Fruit fly (Drosophila melanogaster): Measurements from ENCODE around the gene Wnt6.
A peak's percentile ranks its signal among the peaks of the same experiment; 100 is the strongest.

Wnt6 gene

DNA sequence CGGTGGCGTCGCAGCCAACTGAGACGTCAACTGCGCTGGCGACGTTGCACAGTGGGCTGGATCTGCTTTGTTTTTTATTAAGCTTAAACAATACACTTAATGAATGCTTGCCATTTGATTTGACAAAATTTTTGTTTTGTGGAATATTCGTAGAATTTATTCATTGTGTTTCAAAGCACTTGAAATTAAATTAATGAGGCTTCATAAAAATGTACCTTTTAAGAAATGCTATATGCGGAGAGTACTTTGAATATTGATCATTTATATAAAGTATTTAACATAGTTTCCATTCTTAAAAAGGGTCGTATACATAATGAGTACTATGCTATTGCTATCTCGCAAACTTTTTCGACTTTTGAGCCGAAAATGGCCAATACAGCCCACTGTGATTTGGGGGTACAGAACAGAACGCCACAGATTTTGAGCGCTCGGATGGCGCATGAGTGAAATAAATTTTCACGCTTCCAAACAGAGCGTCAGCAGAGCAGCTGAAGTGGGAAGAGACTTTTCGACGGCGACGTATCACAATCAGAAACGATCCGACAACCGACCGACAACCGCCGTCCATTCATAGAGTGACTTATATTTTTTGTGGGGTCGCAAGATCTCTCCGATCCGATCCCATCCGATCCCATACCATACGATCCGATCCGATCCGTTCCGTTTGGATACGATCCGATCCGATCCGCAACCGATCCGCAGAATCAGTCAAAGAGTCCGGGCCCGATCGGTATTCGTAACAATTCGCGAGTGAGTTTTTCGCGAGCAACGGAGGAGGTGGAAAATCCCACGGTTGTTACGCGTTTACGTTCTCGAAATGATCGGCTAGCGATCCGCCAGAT lies at the start of gene Wnt6:
Gene Wnt6 (plus strand): TSS at position 531 of the 842 bp plus-strand sequence.
- TF ChIP-seq Ets21C (GFP tag; optimal IDR thresholded peaks at IDR 0.05) (no peak), Eip93F (GFP tag; optimal IDR thresholded peaks at IDR 0.05) (no peak), svp (GFP tag) (peak; percentile 85), CG11762 (GFP tag; optimal IDR thresholded peaks at IDR 0.05; ENCODE audit: insufficient read depth) (no peak), pdm3 (GFP tag; optimal IDR thresholded peaks at IDR 0.05) (peak; percentile 29), Sox102F (GFP tag; optimal IDR thresholded peaks at IDR 0.05) (peak; percentile 36), Eip75B (GFP tag; optimal IDR thresholded peaks at IDR 0.05) (no peak), CG10631 (GFP tag; optimal IDR thresholded peaks at IDR 0.05) (peak; percentile 40), CG3032 (tag; optimal IDR thresholded peaks at IDR 0.05) (no peak), acj6 (GFP tag; optimal IDR thresholded peaks at IDR 0.05) (peak; percentile 21), CG10669 (GFP tag; optimal IDR thresholded peaks at IDR 0.05) (no peak), Sox15 (GFP tag; optimal IDR thresholded peaks at IDR 0.05) (peak; percentile 17), achi (GFP tag; optimal IDR thresholded peaks at IDR 0.05) (peak; percentile 33), CG31627 (GFP tag; optimal IDR thresholded peaks at IDR 0.05) (peak; percentile 35), OdsH (GFP tag; optimal IDR thresholded peaks at IDR 0.05) (peak; percentile 58), Sox14 (GFP tag; optimal IDR thresholded peaks at IDR 0.05) (peak; percentile 23), dac (GFP tag; optimal IDR thresholded peaks at IDR 0.05) (no peak), Hr38 (GFP tag; optimal IDR thresholded peaks at IDR 0.05) (no peak), cyc (GFP tag; optimal IDR thresholded peaks at IDR 0.05) (peak; percentile 5), vri (GFP tag; optimal IDR thresholded peaks at IDR 0.05) (no peak), Met (GFP tag; optimal IDR thresholded peaks at IDR 0.05) (peak; percentile 21), Ets96B (tag; optimal IDR thresholded peaks at IDR 0.05) (peak; percentile 29), CG3919 (GFP tag; optimal IDR thresholded peaks at IDR 0.05) (no peak), CG4318 (GFP tag; optimal IDR thresholded peaks at IDR 0.05) (peak; percentile 32), fd59A (GFP tag; optimal IDR thresholded peaks at IDR 0.05) (peak; percentile 4), CG6163 (GFP tag; IDR thresholded peaks at IDR 0.05) (0 out of 3 replicates have a peak, but pooled peaks have one; percentile 7), CG11294 (GFP tag; IDR thresholded peaks at IDR 0.05) (no peak), Blimp-1 (GFP tag; optimal IDR thresholded peaks at IDR 0.05) (no peak), CG34406 (GFP tag; optimal IDR thresholded peaks at IDR 0.05) (peak; percentile 17), esn (GFP tag; optimal IDR thresholded peaks at IDR 0.05) (peak; percentile 67), net (GFP tag; optimal IDR thresholded peaks at IDR 0.05) (peak; percentile 39), CG11902 (GFP tag; optimal IDR thresholded peaks at IDR 0.05) (no peak), CG32006 (GFP tag; optimal IDR thresholded peaks at IDR 0.05) (peak; percentile 49), fkh (GFP tag; optimal IDR thresholded peaks at IDR 0.05) (no peak), lz (GFP tag; optimal IDR thresholded peaks at IDR 0.05) (peak; percentile 53), Lpt (GFP tag; optimal IDR thresholded peaks at IDR 0.05) (no peak), CG8319 (GFP tag; optimal IDR thresholded peaks at IDR 0.05) (no peak), dsx (GFP tag; optimal IDR thresholded peaks at IDR 0.05; ENCODE audit: poor library complexity, severe bottlenecking) (no peak), topi (GFP tag; optimal IDR thresholded peaks at IDR 0.05) (peak; percentile 12), Eip78C (GFP tag) (peak; percentile 81), Hr39 (GFP tag; optimal IDR thresholded peaks at IDR 0.05) (peak; percentile 52), Hr4 (GFP tag; optimal IDR thresholded peaks at IDR 0.05) (no peak), Gug (GFP tag; IDR thresholded peaks at IDR 0.05) (peak; percentile 37; the same call in 1 of the 2 replicates), Smox (GFP tag; optimal IDR thresholded peaks at IDR 0.05) (peak; percentile 34), salr (GFP tag; optimal IDR thresholded peaks at IDR 0.05) (peak in 1 of 2 experiments; percentile 48)
